ENCODE assay signal across 3 worm cellular contexts in genomic region chrIII:9114649-9115048, ce11.
TF ChIP-seq lines count a peak whose summit lies in the region.

ZK512.1 (plus strand) TSS chrIII:9114949.

TF ChIP-seq in whole organism, early embryonic, 17 proteins besides CTCF, POLR2A, EP300 and RAD21:
- TF ChIP-seq hmg-4 (GFP tag; optimal IDR thresholded peaks at IDR 0.05; lab: Kevin White, UChicago) (peak; percentile 23), ceh-13 (GFP tag; optimal IDR thresholded peaks at IDR 0.05; lab: Kevin White, UChicago) (no peak), pes-1 (GFP tag; IDR thresholded peaks at IDR 0.05; lab: Robert Waterston, UW) (no peak)
TF ChIP-seq in whole organism, early embryonic: peak in this region for 1.

TF ChIP-seq in whole organism, late embryonic, 69 proteins besides CTCF, POLR2A, EP300 and RAD21:
- TF ChIP-seq ceh-34 (tag; optimal IDR thresholded peaks at IDR 0.05; lab: Kevin White, UChicago) (peak; percentile 3), hlh-30 (tag; optimal IDR thresholded peaks at IDR 0.05; lab: Kevin White, UChicago; ENCODE audit: insufficient read depth) (no peak), sdc-2 (tag; optimal IDR thresholded peaks at IDR 0.05; lab: Kevin White, UChicago) (peak; percentile 0), ceh-2 (tag; optimal IDR thresholded peaks at IDR 0.05; lab: Kevin White, UChicago) (peak; percentile 38), tbx-2 (tag; optimal IDR thresholded peaks at IDR 0.05; lab: Kevin White, UChicago) (peak; percentile 37)

TF ChIP-seq in whole organism, mixed stage, embryonic, 35 proteins besides CTCF, POLR2A, EP300 and RAD21:
- TF ChIP-seq mep-1 (tag; optimal IDR thresholded peaks at IDR 0.05; lab: Kevin White, UChicago) (no peak), unc-62 (GFP tag; optimal IDR thresholded peaks at IDR 0.05; lab: Kevin White, UChicago) (no peak), nhr-237 (tag; optimal IDR thresholded peaks at IDR 0.05; lab: Kevin White, UChicago) (no peak), hlh-1 (tag; optimal IDR thresholded peaks at IDR 0.05; lab: Kevin White, UChicago) (no peak), sptf-1 (tag; optimal IDR thresholded peaks at IDR 0.05; lab: Kevin White, UChicago) (no peak), nhr-2 (tag; optimal IDR thresholded peaks at IDR 0.05; lab: Kevin White, UChicago) (no peak), nhr-28 (tag; optimal IDR thresholded peaks at IDR 0.05; lab: Kevin White, UChicago) (no peak), tbx-8 (GFP tag; optimal IDR thresholded peaks at IDR 0.05; lab: Kevin White, UChicago) (no peak), ceh-39 (tag; optimal IDR thresholded peaks at IDR 0.05; lab: Kevin White, UChicago) (no peak), ces-1 (GFP tag; optimal IDR thresholded peaks at IDR 0.05; lab: Kevin White, UChicago) (no peak), cnd-1 (tag; optimal IDR thresholded peaks at IDR 0.05; lab: Kevin White, UChicago) (peak; percentile 4), ham-2 (GFP tag; optimal IDR thresholded peaks at IDR 0.05; lab: Kevin White, UChicago) (peak; percentile 32), snpc-4 (tag; optimal IDR thresholded peaks at IDR 0.05; lab: Kevin White, UChicago) (no peak), pha-4 (tag; optimal IDR thresholded peaks at IDR 0.05; lab: Kevin White, UChicago) (peak; percentile 24), zip-8 (tag; optimal IDR thresholded peaks at IDR 0.05; lab: Kevin White, UChicago) (no peak), sem-2 (GFP tag; optimal IDR thresholded peaks at IDR 0.05; lab: Kevin White, UChicago) (no peak), ceh-43 (GFP tag; optimal IDR thresholded peaks at IDR 0.05; lab: Kevin White, UChicago) (no peak)
